Fruit fly (Drosophila melanogaster) whole organism, embryonic: ENCODE measurements around the gene CG17778.

Source experiments
- Asciz ChIP-seq: fragments of 200-800 bp; sonication (Bioruptor generic); optimal IDR thresholded peaks from 2 replicates; lab custom pipeline; 2017; ENCODE audit warnings: missing biosample characterization, mild to moderate bottlenecking, missing genetic modification characterization, missing genetic modification reagents
- Blimp-1 ChIP-seq: fragments of 200-800 bp; sonication (Bioruptor generic); optimal IDR thresholded peaks from 3 replicates; lab custom pipeline; 2018; ENCODE audit warnings: missing biosample characterization, missing genetic modification characterization, mild to moderate bottlenecking, moderate library complexity, missing genetic modification reagents
- BtbVII ChIP-seq: fragments of 200-800 bp; sonication (Bioruptor generic); optimal IDR thresholded peaks from 3 replicates; lab custom pipeline; 2017; ENCODE audit warnings: missing biosample characterization, mild to moderate bottlenecking, missing genetic modification characterization
- CG10543 ChIP-seq: fragments of 200-800 bp; sonication (Bioruptor generic); optimal IDR thresholded peaks from 3 replicates; lab custom pipeline; 2017; ENCODE audit warnings: missing biosample characterization, mild to moderate bottlenecking, missing genetic modification characterization, moderate library complexity
- CG12071 ChIP-seq: fragments of 200-800 bp; sonication (Bioruptor generic); optimal IDR thresholded peaks from 3 replicates; lab custom pipeline; 2018; ENCODE audit warnings: missing biosample characterization, mild to moderate bottlenecking, missing genetic modification characterization
- CG1233 ChIP-seq: fragments of 200-800 bp; sonication (Bioruptor generic); optimal IDR thresholded peaks from 4 replicates; lab custom pipeline; 2018; ENCODE audit warnings: missing biosample characterization, mild to moderate bottlenecking, missing genetic modification characterization
- CG12769 ChIP-seq: fragments of 200-800 bp; sonication (Bioruptor generic); optimal IDR thresholded peaks from 2 replicates; lab custom pipeline; 2019; ENCODE audit warnings: missing biosample characterization, mild to moderate bottlenecking, missing genetic modification characterization, moderate library complexity
- CG14965 ChIP-seq: fragments of 200-800 bp; sonication (Bioruptor generic); optimal IDR thresholded peaks from 2 replicates; lab custom pipeline; 2016; ENCODE audit warnings: missing biosample characterization, missing genetic modification characterization, borderline replicate concordance
- CG15514 ChIP-seq: fragments of 200-800 bp; sonication (Bioruptor generic); optimal IDR thresholded peaks from 3 replicates; lab custom pipeline; 2017; ENCODE audit warnings: missing biosample characterization, missing genetic modification characterization, mild to moderate bottlenecking, moderate library complexity, missing genetic modification reagents
- CG15601 ChIP-seq: fragments of 200-800 bp; sonication (Bioruptor generic); optimal IDR thresholded peaks from 3 replicates; lab custom pipeline; 2019; ENCODE audit warnings: missing biosample characterization, mild to moderate bottlenecking, missing genetic modification characterization, moderate library complexity
- CG1603 ChIP-seq: fragments of 200-800 bp; sonication (Bioruptor generic); optimal IDR thresholded peaks from 2 replicates; lab custom pipeline; 2019; ENCODE audit warnings: missing biosample characterization, mild to moderate bottlenecking, missing genetic modification characterization, moderate library complexity
- CG17186 ChIP-seq: fragments of 200-800 bp; sonication (Bioruptor generic); optimal IDR thresholded peaks from 3 replicates; lab custom pipeline; 2017; ENCODE audit warnings: missing biosample characterization, missing genetic modification reagents, missing genetic modification characterization
- CG17359 ChIP-seq: fragments of 200-800 bp; sonication (Bioruptor generic); optimal IDR thresholded peaks from 3 replicates; lab custom pipeline; 2018; ENCODE audit warnings: missing biosample characterization, mild to moderate bottlenecking, missing genetic modification characterization, moderate library complexity
- CG3281 ChIP-seq: fragments of 200-800 bp; sonication (Bioruptor generic); optimal IDR thresholded peaks from 3 replicates; lab custom pipeline; 2017; ENCODE audit warnings: missing biosample characterization, mild to moderate bottlenecking, missing genetic modification characterization
- CG4854 ChIP-seq: fragments of 200-800 bp; sonication (Bioruptor generic); optimal IDR thresholded peaks from 2 replicates; lab custom pipeline; 2016; ENCODE audit warnings: missing biosample characterization, missing genetic modification characterization, inconsistent platforms
- CG6175 ChIP-seq: fragments of 200-800 bp; sonication (Bioruptor generic); IDR thresholded peaks from 3 replicates; pipeline ENCODE4 v1.3.6; 2022; ENCODE audit warnings: missing biosample characterization, missing genetic modification characterization
- CG6765 ChIP-seq: fragments of 200-800 bp; sonication (Bioruptor generic); optimal IDR thresholded peaks from 3 replicates; lab custom pipeline; 2017; ENCODE audit warnings: missing biosample characterization, mild to moderate bottlenecking, missing genetic modification characterization
- CG6854 ChIP-seq: fragments of 200-800 bp; sonication (Bioruptor generic); optimal IDR thresholded peaks from 3 replicates; lab custom pipeline; 2017; ENCODE audit warnings: missing biosample characterization, mild to moderate bottlenecking, missing genetic modification characterization
- CG8290 ChIP-seq, 3 experiments: fragments of 200-800 bp; sonication (Bioruptor generic); optimal IDR thresholded peaks; 2 replicates each; lab custom pipeline; 2016 to 2019; ENCODE audit warnings: missing biosample characterization in 3 of 3, missing genetic modification characterization in 3 of 3, mild to moderate bottlenecking in 2 of 3, moderate library complexity in 1 of 3
- CG8359 ChIP-seq: fragments of 200-800 bp; sonication (Bioruptor generic); optimal IDR thresholded peaks from 2 replicates; lab custom pipeline; 2017; ENCODE audit warnings: missing biosample characterization, mild to moderate bottlenecking, missing genetic modification characterization, borderline replicate concordance
- CrebB ChIP-seq: fragments of 200-800 bp; sonication (Bioruptor generic); optimal IDR thresholded peaks from 3 replicates; lab custom pipeline; 2018; ENCODE audit warnings: missing biosample characterization, mild to moderate bottlenecking, missing genetic modification characterization
- Dip3 ChIP-seq: fragments of 200-800 bp; sonication (Bioruptor generic); optimal IDR thresholded peaks from 3 replicates; lab custom pipeline; 2016; ENCODE audit warnings: missing biosample characterization, missing genetic modification characterization
- E2f1 ChIP-seq: fragments of 200-800 bp; sonication (Bioruptor generic); IDR thresholded peaks from 2 replicates; pipeline ENCODE4 v1.3.6; 2022; ENCODE audit warnings: missing biosample characterization, missing genetic modification characterization
- E2f2 ChIP-seq: fragments of 200-800 bp; sonication (Bioruptor generic); IDR thresholded peaks from 2 replicates; pipeline ENCODE4 v1.3.6; 2022; ENCODE audit warnings: missing biosample characterization, missing genetic modification characterization
- Hmr ChIP-seq: fragments of 200-800 bp; sonication (Bioruptor generic); optimal IDR thresholded peaks from 3 replicates; lab custom pipeline; 2017; ENCODE audit warnings: mild to moderate bottlenecking, missing biosample characterization, missing genetic modification reagents, missing genetic modification characterization
- MESR4 ChIP-seq: fragments of 200-800 bp; sonication (Bioruptor generic); optimal IDR thresholded peaks from 2 replicates; lab custom pipeline; 2018; ENCODE audit warnings: missing biosample characterization, mild to moderate bottlenecking, missing genetic modification characterization, moderate library complexity
- Max ChIP-seq: fragments of 200-800 bp; sonication (Bioruptor generic); optimal IDR thresholded peaks from 2 replicates; lab custom pipeline; 2016; ENCODE audit warnings: missing biosample characterization, mild to moderate bottlenecking, missing genetic modification characterization
- Mrtf ChIP-seq: fragments of 200-800 bp; sonication (Bioruptor generic); IDR thresholded peaks from 3 replicates; pipeline ENCODE4 v1.3.6; 2022; ENCODE audit warnings: missing biosample characterization, missing genetic modification characterization
- Rx ChIP-seq: fragments of 200-800 bp; sonication (Bioruptor generic); IDR thresholded peaks from 2 replicates; pipeline ENCODE4 v1.3.6; 2022; ENCODE audit warnings: missing biosample characterization, missing genetic modification characterization
- Stat92E ChIP-seq, 3 experiments: fragments of >200 bp in 2 of 3; fragments of 200-800 bp in 1 of 3; sonication (Bioruptor generic) in 1 of 3; optimal IDR thresholded peaks; 2 replicates each; lab custom pipeline; 2017 to 2019; ENCODE audit warnings: missing biosample characterization in 3 of 3, missing genetic modification characterization in 3 of 3, mild to moderate bottlenecking in 1 of 3, moderate library complexity in 1 of 3
- Vsx1 ChIP-seq: fragments of 200-800 bp; sonication (Bioruptor generic); optimal IDR thresholded peaks from 2 replicates; lab custom pipeline; 2017; ENCODE audit warnings: missing biosample characterization, mild to moderate bottlenecking, missing genetic modification characterization, missing genetic modification reagents
- ap ChIP-seq: fragments of 200-800 bp; sonication (Bioruptor generic); IDR thresholded peaks from 2 replicates; pipeline ENCODE4 v1.3.6; 2022; ENCODE audit warnings: missing biosample characterization, missing genetic modification characterization
- bcd ChIP-seq: fragments of 200-800 bp; sonication (Bioruptor generic); optimal IDR thresholded peaks from 2 replicates; lab custom pipeline; 2017; ENCODE audit warnings: missing biosample characterization, mild to moderate bottlenecking, missing genetic modification characterization
- caup ChIP-seq: fragments of 200-800 bp; sonication (Bioruptor generic); optimal IDR thresholded peaks from 3 replicates; lab custom pipeline; 2017; ENCODE audit warnings: missing biosample characterization, mild to moderate bottlenecking, missing genetic modification characterization, moderate library complexity; ENCODE audit not compliant: severe bottlenecking
- cg ChIP-seq: fragments of 200-800 bp; sonication (Bioruptor generic); optimal IDR thresholded peaks from 3 replicates; lab custom pipeline; 2019; ENCODE audit warnings: missing biosample characterization, mild to moderate bottlenecking, missing genetic modification characterization, moderate library complexity
- crp ChIP-seq, 2 experiments: fragments of 200-800 bp; sonication (Bioruptor generic); optimal IDR thresholded peaks; 2 replicates in 1 of 2; 3 replicates in 1 of 2; lab custom pipeline; 2017; ENCODE audit warnings: missing biosample characterization in 2 of 2, missing genetic modification characterization in 2 of 2, mild to moderate bottlenecking in 1 of 2, moderate library complexity in 1 of 2
- ems ChIP-seq: fragments of 200-800 bp; sonication (Bioruptor generic); optimal IDR thresholded peaks from 3 replicates; lab custom pipeline; 2016; ENCODE audit warnings: missing biosample characterization, missing genetic modification characterization
- fd64A ChIP-seq: fragments of 200-800 bp; sonication (Bioruptor generic); optimal IDR thresholded peaks from 3 replicates; lab custom pipeline; 2018; ENCODE audit warnings: missing biosample characterization, mild to moderate bottlenecking, missing genetic modification characterization
- gcm2 ChIP-seq: fragments of 200-800 bp; sonication (Bioruptor generic); optimal IDR thresholded peaks from 2 replicates; lab custom pipeline; 2016; ENCODE audit warnings: missing biosample characterization, missing genetic modification characterization
- lab ChIP-seq: fragments of 200-800 bp; sonication (Bioruptor generic); optimal IDR thresholded peaks from 3 replicates; lab custom pipeline; 2017; ENCODE audit warnings: missing biosample characterization, missing genetic modification characterization, mild to moderate bottlenecking, moderate library complexity, missing genetic modification reagents
- mirr ChIP-seq: fragments of 200-800 bp; sonication (Bioruptor generic); optimal IDR thresholded peaks from 3 replicates; lab custom pipeline; 2018; ENCODE audit warnings: missing biosample characterization, mild to moderate bottlenecking, missing genetic modification characterization
- pan ChIP-seq, 4 experiments: fragments of >200 bp in 3 of 4; fragments of 200-800 bp in 1 of 4; sonication (Bioruptor generic) in 1 of 4; optimal IDR thresholded peaks in 3 of 4; IDR thresholded peaks in 1 of 4; 2 replicates each; pipeline versions ENCODE4 v1.3.6 to Lab custom; 2017 to 2022; ENCODE audit warnings: missing biosample characterization in 2 of 4, missing genetic modification characterization in 2 of 4, mixed read lengths in 1 of 4
- psq ChIP-seq: fragments of 200-800 bp; sonication (Bioruptor generic); optimal IDR thresholded peaks from 2 replicates; lab custom pipeline; 2017; ENCODE audit warnings: missing biosample characterization, missing genetic modification characterization
- schlank ChIP-seq: fragments of 200-800 bp; sonication (Bioruptor generic); optimal IDR thresholded peaks from 2 replicates; lab custom pipeline; 2018; ENCODE audit warnings: missing biosample characterization, mild to moderate bottlenecking, missing genetic modification characterization
- sisA ChIP-seq: fragments of 200-800 bp; sonication (Bioruptor generic); IDR thresholded peaks from 2 replicates; pipeline ENCODE4 v1.3.6; 2022; ENCODE audit warnings: missing biosample characterization, missing genetic modification characterization
- slou ChIP-seq: fragments of 200-800 bp; sonication (Bioruptor generic); optimal IDR thresholded peaks from 3 replicates; lab custom pipeline; 2016; ENCODE audit warnings: missing biosample characterization, missing genetic modification characterization
- sob ChIP-seq: fragments of 200-800 bp; sonication (Bioruptor generic); IDR thresholded peaks from 2 replicates; pipeline ENCODE4 v1.3.6; 2022; ENCODE audit warnings: missing biosample characterization, missing genetic modification characterization
- zf30C ChIP-seq: fragments of 200-800 bp; sonication (Bioruptor generic); optimal IDR thresholded peaks from 3 replicates; lab custom pipeline; 2018; ENCODE audit warnings: missing biosample characterization, mild to moderate bottlenecking, missing genetic modification characterization

Gene CG17778

DNA sequence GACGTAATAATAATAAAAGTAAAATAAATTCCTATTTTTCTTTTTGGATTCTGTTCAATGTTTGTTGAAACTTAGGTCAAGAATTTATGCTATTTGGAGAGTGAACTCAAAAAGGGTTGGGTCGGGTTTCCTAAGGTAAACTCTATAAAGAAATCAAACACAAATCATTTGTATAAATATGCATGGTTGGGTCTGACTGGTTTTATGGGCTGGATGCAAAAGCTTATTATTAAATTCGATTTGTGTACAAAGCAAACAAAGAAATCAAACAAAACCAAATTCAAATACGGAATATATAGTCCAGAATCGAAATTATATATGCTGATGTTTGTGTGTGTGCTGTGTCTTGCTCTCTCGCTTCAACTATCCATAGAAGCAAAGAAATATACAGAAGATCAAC, 21.3 kb downstream of the CG17778 start (continued):
- TF ChIP-seq CG17186: no peak
- TF ChIP-seq CG17359 (tag; lab: Kevin White, UChicago): peak; percentile 35
- TF ChIP-seq E2f2 (GFP tag; lab: Robert Waterston, UW): no peak
- no peak for TF ChIP-seq Asciz (GFP tag; lab: Kevin White, UChicago)
- TF ChIP-seq Stat92E (GFP tag; optimal IDR thresholded peaks at IDR 0.05; lab: Kevin White, UChicago): no peak
- peak; percentile 57 for TF ChIP-seq CG15514 (GFP tag; lab: Kevin White, UChicago)
- TF ChIP-seq CG4854: no peak
- TF ChIP-seq gcm2: no peak
- TF ChIP-seq sisA: no peak
- peak; percentile 35 for TF ChIP-seq CrebB (tag; lab: Kevin White, UChicago)
- TF ChIP-seq CG8359 (GFP tag; lab: Kevin White, UChicago): no peak
- no peak for TF ChIP-seq Dip3 (GFP tag; lab: Kevin White, UChicago)
- TF ChIP-seq CG6854 (GFP tag; lab: Kevin White, UChicago): peak; percentile 19
- TF ChIP-seq bcd (GFP tag; lab: Kevin White, UChicago): no peak
- TF ChIP-seq zf30C: no peak
- TF ChIP-seq Max (GFP tag; lab: Kevin White, UChicago): no peak
- TF ChIP-seq CG15601: no peak
- TF ChIP-seq CG6765 (GFP tag; lab: Kevin White, UChicago): peak; percentile 32
- TF ChIP-seq slou (GFP tag; lab: Kevin White, UChicago): no peak
- TF ChIP-seq CG6175 (GFP tag; lab: Robert Waterston, UW): no peak
- TF ChIP-seq Mrtf (GFP tag; lab: Robert Waterston, UW): no peak
- no peak for TF ChIP-seq psq (GFP tag; lab: Kevin White, UChicago)
- TF ChIP-seq schlank (tag; lab: Kevin White, UChicago): peak; percentile 18
- peak; percentile 66 for TF ChIP-seq caup (GFP tag; lab: Kevin White, UChicago)
- no peak for TF ChIP-seq ems (GFP tag; lab: Kevin White, UChicago)
- no peak for TF ChIP-seq ap
- no peak for TF ChIP-seq Rx
- TF ChIP-seq CG3281 (GFP tag; lab: Kevin White, UChicago): peak; percentile 43
- TF ChIP-seq mirr (GFP tag; lab: Kevin White, UChicago): peak; percentile 21
- TF ChIP-seq cg: no peak
- peak; percentile 28 for TF ChIP-seq CG12071 (GFP tag; lab: Kevin White, UChicago)
- TF ChIP-seq Hmr: peak; percentile 64
- TF ChIP-seq CG14965: no peak
- TF ChIP-seq Vsx1 (GFP tag; lab: Kevin White, UChicago): peak; percentile 29
- TF ChIP-seq Blimp-1 (GFP tag; lab: Kevin White, UChicago): peak; percentile 32
- no peak for TF ChIP-seq E2f1
- TF ChIP-seq CG12769 (tag; lab: Kevin White, UChicago): peak; percentile 55
- TF ChIP-seq CG1603: peak; percentile 21
- peak; percentile 78 for TF ChIP-seq lab (GFP tag; lab: Kevin White, UChicago)
- TF ChIP-seq pan (optimal IDR thresholded peaks at IDR 0.05; lab: Kevin White, UChicago): no peak
- TF ChIP-seq pan (GFP tag; optimal IDR thresholded peaks at IDR 0.05 in 1 of 2, IDR thresholded peaks at IDR 0.05 in 1 of 2): no peak
- TF ChIP-seq CG10543 (GFP tag; lab: Kevin White, UChicago): peak; percentile 28
- no peak for TF ChIP-seq CG8290 (GFP tag; optimal IDR thresholded peaks at IDR 0.05; lab: Kevin White, UChicago)
- TF ChIP-seq CG8290 (tag; optimal IDR thresholded peaks at IDR 0.05; lab: Kevin White, UChicago): peak in 1 of 2 experiments; percentile 73
- TF ChIP-seq MESR4 (GFP tag; lab: Kevin White, UChicago): no peak
- peak; percentile 17 for TF ChIP-seq BtbVII (GFP tag; lab: Kevin White, UChicago)
- no peak for TF ChIP-seq crp (GFP tag; optimal IDR thresholded peaks at IDR 0.05; lab: Kevin White, UChicago)
- no peak for TF ChIP-seq fd64A
- peak; percentile 21; the same call in 1 of the 2 replicates for TF ChIP-seq sob (GFP tag; lab: Robert Waterston, UW)
- TF ChIP-seq CG1233 (GFP tag; lab: Kevin White, UChicago): peak; percentile 12
